Worm (Caenorhabditis elegans) whole organism, early embryonic: ENCODE measurements around the gene Y69H2.1.

Source experiments
- F13C5.2 ChIP-seq: sonication (generic microtip); optimal IDR thresholded peaks from 2 replicates; lab custom pipeline; 2017; ENCODE audit warnings: mild to moderate bottlenecking, missing genetic modification characterization, inconsistent platforms, missing compliant biosample characterization
- aly-1 ChIP-seq: sonication (generic microtip); optimal IDR thresholded peaks from 2 replicates; lab custom pipeline; 2016; ENCODE audit warnings: missing genetic modification characterization, missing compliant biosample characterization
- ama-1 ChIP-seq: fragments of 150-350 bp; optimal IDR thresholded peaks from 2 replicates; lab custom pipeline; 2014
- ceh-13 ChIP-seq: fragments of 200-800 bp; sonication (Bioruptor generic); optimal IDR thresholded peaks from 2 replicates; lab custom pipeline; 2018; ENCODE audit warnings: mild to moderate bottlenecking, missing genetic modification characterization, missing compliant biosample characterization
- ceh-36 ChIP-seq: sonication (generic microtip); optimal IDR thresholded peaks from 2 replicates; lab custom pipeline; 2016; ENCODE audit warnings: missing genetic modification characterization, inconsistent platforms, missing compliant biosample characterization
- ets-7 ChIP-seq: sonication (generic microtip); optimal IDR thresholded peaks from 2 replicates; lab custom pipeline; 2016; ENCODE audit warnings: missing genotype, missing genetic modification characterization, missing compliant biosample characterization
- flt-1 ChIP-seq: fragments of 200-800 bp; sonication (Bioruptor generic); IDR thresholded peaks from 2 replicates; pipeline ENCODE4 v1.3.6; 2022; ENCODE audit warnings: missing genetic modification characterization, missing compliant biosample characterization
- hmg-4 ChIP-seq: fragments of 200-800 bp; sonication (Bioruptor generic); optimal IDR thresholded peaks from 2 replicates; lab custom pipeline; 2018; ENCODE audit warnings: mild to moderate bottlenecking, missing genetic modification characterization, missing compliant biosample characterization
- scrt-1 ChIP-seq: fragments of 200-800 bp; sonication (Bioruptor generic); IDR thresholded peaks from 2 replicates; pipeline ENCODE4 v1.3.6; 2022; ENCODE audit warnings: missing genetic modification characterization, missing compliant biosample characterization
- tbx-37 ChIP-seq: fragments of 200-800 bp; sonication (Bioruptor generic); conservative IDR thresholded peaks from 2 replicates; pipeline ENCODE4 v1.3.6; 2022; ENCODE audit warnings: missing genetic modification reagents, missing genetic modification characterization, missing compliant biosample characterization
- tra-4 ChIP-seq: sonication (generic microtip); optimal IDR thresholded peaks from 2 replicates; lab custom pipeline; 2017; ENCODE audit warnings: missing genetic modification characterization, missing compliant biosample characterization

- TF ChIP-seq F13C5.2 (tag; lab: Kevin White, UChicago) = no peak
- no peak for TF ChIP-seq hmg-4
- no peak for TF ChIP-seq aly-1 (tag; lab: Kevin White, UChicago)
- TF ChIP-seq tbx-37 (GFP tag; lab: Robert Waterston, UW) = no peak
- peak; percentile 6 for TF ChIP-seq ceh-36 (tag; lab: Kevin White, UChicago)
- no peak for TF ChIP-seq ets-7 (tag; lab: Kevin White, UChicago)
- no peak for TF ChIP-seq flt-1 (GFP tag; lab: Robert Waterston, UW)
- no peak for TF ChIP-seq ama-1
- no peak for TF ChIP-seq ceh-13 (GFP tag; lab: Kevin White, UChicago)
- TF ChIP-seq tra-4 (tag; lab: Kevin White, UChicago) = no peak
- TF ChIP-seq scrt-1 (GFP tag; lab: Robert Waterston, UW) = no peak
These were observed 16.1 kb upstream of the Y69H2.1 start, which contains the start of gene col-42 for ce11 chrV:18638367-18638873.
